Fruit fly (Drosophila melanogaster) whole organism, embryonic: ENCODE results near the gene Mst98Cb.
A peak's percentile ranks its signal among the peaks of the same experiment; 100 is the strongest.

Experiments
- Awh ChIP-seq: fragments of 200-800 bp; sonication (Bioruptor generic); IDR thresholded peaks from 2 replicates; pipeline ENCODE4, ENCODE4 v1.3.6; 2022; ENCODE audit warnings: missing biosample characterization, missing genetic modification characterization
- CG10366 ChIP-seq: fragments of 200-800 bp; sonication (Bioruptor generic); IDR thresholded peaks from 2 replicates; pipeline ENCODE4 v1.3.6; 2022; ENCODE audit warnings: missing biosample characterization, missing genetic modification characterization
- CG10462 ChIP-seq: fragments of 200-800 bp; sonication (Bioruptor generic); optimal IDR thresholded peaks from 2 replicates; lab custom pipeline; 2016; ENCODE audit warnings: missing biosample characterization, missing genetic modification characterization
- CG12104 ChIP-seq: fragments of 200-800 bp; sonication (Bioruptor generic); optimal IDR thresholded peaks from 3 replicates; lab custom pipeline; 2016; ENCODE audit warnings: missing biosample characterization, missing genetic modification characterization
- CG12155 ChIP-seq: fragments of 200-800 bp; sonication (Bioruptor generic); optimal IDR thresholded peaks from 3 replicates; lab custom pipeline; 2016; ENCODE audit warnings: missing biosample characterization, missing genetic modification characterization
- CG15073 ChIP-seq: fragments of 200-800 bp; sonication (Bioruptor generic); optimal IDR thresholded peaks from 2 replicates; lab custom pipeline; 2016; ENCODE audit warnings: missing biosample characterization, missing genetic modification characterization
- CG1603 ChIP-seq: fragments of 200-800 bp; sonication (Bioruptor generic); optimal IDR thresholded peaks from 2 replicates; lab custom pipeline; 2019; ENCODE audit warnings: missing biosample characterization, mild to moderate bottlenecking, missing genetic modification characterization, moderate library complexity
- CG17359 ChIP-seq: fragments of 200-800 bp; sonication (Bioruptor generic); optimal IDR thresholded peaks from 3 replicates; lab custom pipeline; 2018; ENCODE audit warnings: missing biosample characterization, mild to moderate bottlenecking, missing genetic modification characterization, moderate library complexity
- CG2875 ChIP-seq: fragments of 200-800 bp; sonication (Bioruptor generic); optimal IDR thresholded peaks from 2 replicates; lab custom pipeline; 2017; ENCODE audit warnings: missing biosample characterization, mild to moderate bottlenecking, missing genetic modification characterization, missing genetic modification reagents
- CG3163 ChIP-seq: fragments of 200-800 bp; sonication (Bioruptor generic); optimal IDR thresholded peaks from 3 replicates; lab custom pipeline; 2016; ENCODE audit warnings: missing biosample characterization, missing genetic modification characterization
- CG3847 ChIP-seq: fragments of 200-800 bp; sonication (Bioruptor generic); IDR thresholded peaks from 2 replicates; pipeline ENCODE4 v1.3.6; 2022; ENCODE audit warnings: missing biosample characterization, missing genetic modification characterization
- CG42726 ChIP-seq: fragments of 200-800 bp; sonication (Bioruptor generic); IDR thresholded peaks from 2 replicates; pipeline ENCODE4 v1.3.6; 2022; ENCODE audit warnings: missing biosample characterization, missing genetic modification characterization; ENCODE audit not compliant: partially characterized antibody
- CG6854 ChIP-seq: fragments of 200-800 bp; sonication (Bioruptor generic); optimal IDR thresholded peaks from 3 replicates; lab custom pipeline; 2017; ENCODE audit warnings: missing biosample characterization, mild to moderate bottlenecking, missing genetic modification characterization
- CG8388 ChIP-seq: fragments of 200-800 bp; sonication (Bioruptor generic); optimal IDR thresholded peaks from 2 replicates; lab custom pipeline; 2019; ENCODE audit warnings: missing biosample characterization, mild to moderate bottlenecking, missing genetic modification characterization, moderate library complexity
- CG9215 ChIP-seq: fragments of 200-800 bp; sonication (Bioruptor generic); IDR thresholded peaks from 2 replicates; pipeline ENCODE4 v1.3.6; 2022; ENCODE audit warnings: missing biosample characterization, missing genetic modification characterization
- Dref ChIP-seq: fragments of 200-800 bp; sonication (Bioruptor generic); IDR thresholded peaks from 2 replicates; pipeline ENCODE4 v1.3.6; 2022; ENCODE audit warnings: missing biosample characterization, missing genetic modification characterization
- Eip74EF ChIP-seq, 2 experiments: fragments of 200-800 bp in 1 of 2; fragments of >200 bp in 1 of 2; sonication (Bioruptor generic) in 1 of 2; optimal IDR thresholded peaks; 2 replicates each; lab custom pipeline; 2017 to 2019; ENCODE audit warnings: missing biosample characterization in 2 of 2, missing genetic modification characterization in 2 of 2, mild to moderate bottlenecking in 1 of 2, moderate library complexity in 1 of 2
- HLHmδ ChIP-seq: fragments of 200-800 bp; sonication (Bioruptor generic); optimal IDR thresholded peaks from 2 replicates; lab custom pipeline; 2018; ENCODE audit warnings: missing biosample characterization, mild to moderate bottlenecking, missing genetic modification characterization, moderate library complexity
- Hr39 ChIP-seq: fragments of >200 bp; optimal IDR thresholded peaks from 2 replicates; lab custom pipeline; 2017
- Hr51 ChIP-seq, 2 experiments: fragments of 200-800 bp; sonication (Bioruptor generic); optimal IDR thresholded peaks; 2 replicates in 1 of 2; 3 replicates in 1 of 2; lab custom pipeline; 2016 to 2018; ENCODE audit warnings: missing biosample characterization in 2 of 2, missing genetic modification characterization in 2 of 2, mild to moderate bottlenecking in 1 of 2, moderate library complexity in 1 of 2
- Kr ChIP-seq: fragments of 200-800 bp; sonication (Bioruptor generic); optimal IDR thresholded peaks from 2 replicates; lab custom pipeline; 2017; ENCODE audit warnings: missing biosample characterization, mild to moderate bottlenecking, missing genetic modification characterization
- Oli ChIP-seq: fragments of 200-800 bp; sonication (Bioruptor generic); optimal IDR thresholded peaks from 2 replicates; lab custom pipeline; 2018; ENCODE audit warnings: missing biosample characterization, mild to moderate bottlenecking, missing genetic modification characterization, moderate library complexity
- Poxn ChIP-seq: fragments of 200-800 bp; sonication (Bioruptor generic); IDR thresholded peaks from 2 replicates; pipeline ENCODE4 v1.3.6; 2022; ENCODE audit warnings: missing biosample characterization, missing genetic modification characterization
- Six4 ChIP-seq: fragments of 200-800 bp; sonication (Bioruptor generic); optimal IDR thresholded peaks from 2 replicates; lab custom pipeline; 2016; ENCODE audit warnings: missing biosample characterization, missing genetic modification characterization
- ac ChIP-seq: fragments of 200-800 bp; sonication (Bioruptor generic); optimal IDR thresholded peaks from 3 replicates; lab custom pipeline; 2017; ENCODE audit warnings: missing biosample characterization, mild to moderate bottlenecking, missing genetic modification characterization
- ara ChIP-seq: fragments of 200-800 bp; sonication (Bioruptor generic); IDR thresholded peaks from 2 replicates; pipeline ENCODE4 v1.3.6; 2022; ENCODE audit warnings: missing biosample characterization, missing genetic modification characterization
- bcd ChIP-seq: fragments of 200-800 bp; sonication (Bioruptor generic); optimal IDR thresholded peaks from 2 replicates; lab custom pipeline; 2017; ENCODE audit warnings: missing biosample characterization, mild to moderate bottlenecking, missing genetic modification characterization
- chinmo ChIP-seq: fragments of 200-800 bp; sonication (Bioruptor generic); IDR thresholded peaks from 4 replicates; pipeline ENCODE4 v1.3.6; 2022; ENCODE audit warnings: missing biosample characterization, missing genetic modification characterization; ENCODE audit not compliant: partially characterized antibody
- crp ChIP-seq, 2 experiments: fragments of 200-800 bp; sonication (Bioruptor generic); optimal IDR thresholded peaks; 2 replicates in 1 of 2; 3 replicates in 1 of 2; lab custom pipeline; 2017; ENCODE audit warnings: missing biosample characterization in 2 of 2, missing genetic modification characterization in 2 of 2, mild to moderate bottlenecking in 1 of 2, moderate library complexity in 1 of 2
- cwo ChIP-seq: fragments of 200-800 bp; sonication (Bioruptor generic); optimal IDR thresholded peaks from 3 replicates; lab custom pipeline; 2017; ENCODE audit warnings: missing biosample characterization, missing genetic modification characterization, mild to moderate bottlenecking, moderate library complexity, missing genetic modification reagents
- dati ChIP-seq: fragments of 200-800 bp; sonication (Bioruptor generic); IDR thresholded peaks from 2 replicates; pipeline ENCODE4 v1.3.6; 2022; ENCODE audit warnings: missing biosample characterization, missing genetic modification characterization
- emc ChIP-seq: fragments of 200-800 bp; sonication (Bioruptor generic); optimal IDR thresholded peaks from 2 replicates; lab custom pipeline; 2016; ENCODE audit warnings: missing biosample characterization, missing genetic modification characterization
- eve ChIP-seq, 2 experiments: fragments of >200 bp; optimal IDR thresholded peaks; 2 replicates each; lab custom pipeline; 2017; ENCODE audit warnings: missing biosample characterization in 2 of 2, missing genetic modification characterization in 2 of 2
- exex ChIP-seq: fragments of 200-800 bp; sonication (Bioruptor generic); optimal IDR thresholded peaks from 4 replicates; lab custom pipeline; 2018; ENCODE audit warnings: missing biosample characterization, mild to moderate bottlenecking, missing genetic modification characterization, moderate library complexity
- gem ChIP-seq: fragments of 200-800 bp; sonication (Bioruptor generic); optimal IDR thresholded peaks from 2 replicates; lab custom pipeline; 2019; ENCODE audit warnings: missing biosample characterization, mild to moderate bottlenecking, missing genetic modification characterization, moderate library complexity
- grau ChIP-seq: fragments of 200-800 bp; optimal IDR thresholded peaks from 3 replicates; lab custom pipeline; 2019; ENCODE audit warnings: missing biosample characterization, mild to moderate bottlenecking, missing genetic modification characterization, moderate library complexity
- insv ChIP-seq, 2 experiments: fragments of 200-800 bp; sonication (Bioruptor generic); optimal IDR thresholded peaks; 3 replicates each; lab custom pipeline; 2016 to 2018; ENCODE audit warnings: missing biosample characterization in 2 of 2, missing genetic modification characterization in 2 of 2
- jigr1 ChIP-seq: fragments of 200-800 bp; sonication (Bioruptor generic); IDR thresholded peaks from 3 replicates; pipeline ENCODE4 v1.3.6; 2022; ENCODE audit warnings: missing biosample characterization, missing genetic modification characterization
- jumu ChIP-seq: fragments of 200-800 bp; sonication (Bioruptor generic); optimal IDR thresholded peaks from 3 replicates; lab custom pipeline; 2016; ENCODE audit warnings: missing biosample characterization, missing genetic modification characterization
- nerfin-2 ChIP-seq: fragments of 200-800 bp; sonication (Bioruptor generic); IDR thresholded peaks from 2 replicates; pipeline ENCODE4 v1.3.6; 2022; ENCODE audit warnings: missing biosample characterization, missing genetic modification characterization; ENCODE audit not compliant: partially characterized antibody
- org-1 ChIP-seq: fragments of 200-800 bp; sonication (Bioruptor generic); optimal IDR thresholded peaks from 2 replicates; lab custom pipeline; 2017; ENCODE audit warnings: missing biosample characterization, missing genetic modification characterization
- prd ChIP-seq, 3 experiments: fragments of >200 bp in 2 of 3; fragments of 200-800 bp in 1 of 3; sonication (Bioruptor generic) in 1 of 3; optimal IDR thresholded peaks in 2 of 3; IDR thresholded peaks in 1 of 3; 2 replicates in 2 of 3; 3 replicates in 1 of 3; pipeline versions ENCODE4 v1.3.6 to Lab custom; 2017 to 2022; ENCODE audit warnings: missing biosample characterization in 1 of 3, missing genetic modification characterization in 1 of 3
- repo ChIP-seq: fragments of 200-800 bp; sonication (Bioruptor generic); optimal IDR thresholded peaks from 2 replicates; lab custom pipeline; 2016; ENCODE audit warnings: missing biosample characterization, missing genetic modification characterization
- shn ChIP-seq: fragments of 200-800 bp; sonication (Bioruptor generic); optimal IDR thresholded peaks from 3 replicates; lab custom pipeline; 2016; ENCODE audit warnings: missing biosample characterization, missing genetic modification characterization
- slp2 ChIP-seq: fragments of 200-800 bp; sonication (Bioruptor generic); optimal IDR thresholded peaks from 2 replicates; lab custom pipeline; 2016; ENCODE audit warnings: missing biosample characterization, missing genetic modification characterization
- tll ChIP-seq, 2 experiments: fragments of 200-800 bp in 1 of 2; fragments of >200 bp in 1 of 2; sonication (Bioruptor generic) in 1 of 2; optimal IDR thresholded peaks; 2 replicates each; lab custom pipeline; 2017 to 2019; ENCODE audit warnings: missing biosample characterization in 2 of 2, missing genetic modification characterization in 2 of 2, mild to moderate bottlenecking in 1 of 2, moderate library complexity in 1 of 2
- trem ChIP-seq: fragments of 200-800 bp; optimal IDR thresholded peaks from 3 replicates; lab custom pipeline; 2019; ENCODE audit warnings: missing biosample characterization, mild to moderate bottlenecking, missing genetic modification characterization, moderate library complexity
- tx ChIP-seq: fragments of 200-800 bp; sonication (Bioruptor generic); optimal IDR thresholded peaks from 2 replicates; lab custom pipeline; 2016; ENCODE audit warnings: missing biosample characterization, missing genetic modification characterization

Gene Mst98Cb

DNA sequence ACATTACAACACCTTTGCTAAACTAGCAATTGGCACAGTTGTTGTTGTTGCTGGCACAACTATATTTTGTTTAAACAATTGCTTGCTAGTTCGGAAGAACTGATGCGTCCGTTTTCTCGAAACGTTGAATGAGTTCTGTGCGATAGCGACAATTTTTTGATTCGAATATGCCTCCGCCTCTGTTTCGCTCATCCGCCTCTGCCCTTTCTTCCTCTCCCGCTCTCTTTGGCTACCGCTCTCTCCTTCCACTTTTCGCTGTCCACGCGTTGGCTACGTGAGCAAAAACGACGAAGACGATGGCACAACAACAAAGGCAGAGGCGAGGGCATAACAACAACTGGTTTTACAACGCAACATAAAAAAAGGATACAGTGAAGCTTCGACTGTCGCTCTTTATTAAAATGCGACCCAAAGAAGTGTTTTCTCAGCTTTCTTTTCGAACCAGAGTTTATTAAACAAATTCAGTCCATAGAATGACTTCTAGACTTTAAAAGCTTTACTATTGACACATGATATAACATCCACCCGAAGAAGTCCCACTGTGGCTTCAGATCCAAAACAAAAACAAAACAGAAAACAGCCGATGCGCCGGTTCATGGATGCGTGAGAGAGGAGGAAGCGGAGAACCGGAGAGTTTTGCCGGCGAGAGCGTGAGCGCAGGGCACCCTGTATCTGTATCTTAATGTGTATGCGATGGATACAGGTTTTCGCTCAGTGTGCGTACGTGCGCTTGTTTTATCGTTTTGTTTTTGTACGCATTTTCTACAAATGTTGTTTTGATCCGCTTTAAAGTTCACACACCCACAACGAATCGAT lies 33.8 kb downstream of the Mst98Cb start (continued):
- TF ChIP-seq CG12155 (GFP tag; lab: Kevin White, UChicago) (peak; percentile 99), CG3847 (GFP tag; lab: Robert Waterston, UW) (no peak), CG3163 (GFP tag; lab: Kevin White, UChicago) (peak; percentile 96), HLHmδ (GFP tag; lab: Kevin White, UChicago) (no peak), ac (peak; percentile 98), tll (GFP tag; optimal IDR thresholded peaks at IDR 0.05; lab: Kevin White, UChicago) (peak in 1 of 2 experiments; percentile 90), Hr51 (GFP tag; optimal IDR thresholded peaks at IDR 0.05; lab: Kevin White, UChicago) (peak; percentile 99 to 100), CG15073 (GFP tag; lab: Kevin White, UChicago) (peak; percentile 93), jigr1 (GFP tag; lab: Robert Waterston, UW) (no peak), Awh (GFP tag; lab: Robert Waterston, UW) (no peak), shn (peak; percentile 99), CG42726 (GFP tag; lab: Robert Waterston, UW) (no peak), tx (GFP tag; lab: Kevin White, UChicago) (peak; percentile 100), CG9215 (GFP tag; lab: Robert Waterston, UW) (no peak), CG1603 (peak; percentile 97), eve (GFP tag; optimal IDR thresholded peaks at IDR 0.05; lab: Kevin White, UChicago) (peak in 1 of 2 experiments; percentile 89), gem (tag; lab: Kevin White, UChicago) (peak; percentile 99), CG6854 (GFP tag; lab: Kevin White, UChicago) (peak; percentile 99), grau (tag; lab: Kevin White, UChicago) (peak; percentile 100), exex (tag; lab: Kevin White, UChicago) (peak; percentile 95), nerfin-2 (GFP tag; lab: Robert Waterston, UW) (no peak), bcd (GFP tag; lab: Kevin White, UChicago) (peak; percentile 99), Eip74EF (GFP tag; optimal IDR thresholded peaks at IDR 0.05; lab: Kevin White, UChicago) (peak in 1 of 2 experiments; percentile 99), crp (GFP tag; optimal IDR thresholded peaks at IDR 0.05; lab: Kevin White, UChicago) (peak; percentile 19 to 79), Hr39 (no peak), jumu (GFP tag; lab: Kevin White, UChicago) (peak; percentile 100), slp2 (GFP tag; lab: Kevin White, UChicago) (peak; percentile 99), Oli (peak; percentile 99), chinmo (no peak), CG8388 (GFP tag; lab: Kevin White, UChicago) (peak; percentile 98), dati (GFP tag; lab: Robert Waterston, UW) (no peak), repo (GFP tag; lab: Kevin White, UChicago) (peak; percentile 99), CG17359 (peak; percentile 100), CG12104 (GFP tag; lab: Kevin White, UChicago) (peak; percentile 99), Six4 (GFP tag; lab: Kevin White, UChicago) (peak; percentile 100), emc (GFP tag; lab: Kevin White, UChicago) (peak; percentile 99), org-1 (GFP tag; lab: Kevin White, UChicago) (peak; percentile 99), trem (peak; percentile 96), CG10462 (GFP tag; lab: Kevin White, UChicago) (peak; percentile 99), CG10366 (GFP tag; lab: Robert Waterston, UW) (no peak), ara (GFP tag; lab: Robert Waterston, UW) (no peak), cwo (GFP tag; lab: Kevin White, UChicago) (peak; percentile 99), Dref (GFP tag; lab: Robert Waterston, UW) (no peak), insv (GFP tag; optimal IDR thresholded peaks at IDR 0.05; lab: Kevin White, UChicago) (peak; percentile 84 to 85), CG2875 (GFP tag; lab: Kevin White, UChicago) (peak; percentile 98), prd (optimal IDR thresholded peaks at IDR 0.05; lab: Kevin White, UChicago) (no peak), prd (GFP tag; IDR thresholded peaks at IDR 0.05; lab: Robert Waterston, UW) (no peak), Poxn (no peak), Kr (GFP tag; lab: Kevin White, UChicago) (peak; percentile 91)
